Worm (Caenorhabditis elegans) whole organism, L4 larva: ENCODE measurements around the gene F39E9.14.

Experiments
- D1046.2 ChIP-seq: fragments of 200-800 bp; sonication (Bioruptor generic); IDR thresholded peaks from 2 replicates; pipeline ENCODE4 v1.3.6; 2022; ENCODE audit warnings: missing genetic modification characterization, missing compliant biosample characterization
- F49E8.2 ChIP-seq: sonication (generic microtip); optimal IDR thresholded peaks from 2 replicates; lab custom pipeline; 2016; ENCODE audit warnings: missing compliant biosample characterization, mild to moderate bottlenecking, missing genetic modification characterization, borderline replicate concordance
- T26A8.4 ChIP-seq: fragments of 200-800 bp; sonication (Bioruptor generic); IDR thresholded peaks from 2 replicates; pipeline ENCODE4 v1.3.6; 2022; ENCODE audit warnings: missing genetic modification characterization, missing compliant biosample characterization
- Y105C5A.15 ChIP-seq: fragments of 200-800 bp; sonication (Bioruptor generic); IDR thresholded peaks from 2 replicates; pipeline ENCODE4 v1.3.6; 2022; ENCODE audit warnings: missing genetic modification characterization, missing compliant biosample characterization
- Y5F2A.4 ChIP-seq: fragments of 200-800 bp; sonication (Bioruptor generic); optimal IDR thresholded peaks from 2 replicates; lab custom pipeline; 2018; ENCODE audit warnings: mild to moderate bottlenecking, missing genetic modification characterization, missing compliant biosample characterization
- aha-1 ChIP-seq: fragments of 150-350 bp; peaks from one replicate; lab custom pipeline; 2014; ENCODE audit warnings: missing biosample characterization, missing genetic modification characterization
- aly-2 ChIP-seq: sonication (generic microtip); optimal IDR thresholded peaks from 2 replicates; lab custom pipeline; 2018; ENCODE audit warnings: missing biosample characterization, missing genetic modification characterization
- ceh-20 ChIP-seq: fragments of 200-800 bp; sonication (Bioruptor generic); IDR thresholded peaks from 2 replicates; pipeline ENCODE4 v1.3.6; 2022; ENCODE audit warnings: missing genetic modification reagents, missing genetic modification characterization, missing compliant biosample characterization
- ceh-28 ChIP-seq: fragments of 150-350 bp; optimal IDR thresholded peaks from 2 replicates; lab custom pipeline; 2014; ENCODE audit warnings: missing biosample characterization, missing genetic modification reagents, missing genetic modification characterization
- ceh-62 ChIP-seq: sonication (generic microtip); optimal IDR thresholded peaks from 2 replicates; lab custom pipeline; 2017; ENCODE audit warnings: missing biosample characterization, missing genetic modification characterization
- ces-1 ChIP-seq: fragments of 150-350 bp; sonication (generic microtip); optimal IDR thresholded peaks from 4 replicates; lab custom pipeline; 2014; ENCODE audit warnings: missing biosample characterization, missing genetic modification reagents, missing genetic modification characterization
- daf-12 ChIP-seq: fragments of 150-350 bp; optimal IDR thresholded peaks from 2 replicates; lab custom pipeline; 2014; ENCODE audit warnings: missing biosample characterization, missing genetic modification reagents, missing genetic modification characterization
- daf-16 ChIP-seq, 3 experiments: sonication (generic microtip); optimal IDR thresholded peaks; 2 replicates each; lab custom pipeline; 2016 to 2017; ENCODE audit warnings: missing genetic modification characterization in 3 of 3, missing genetic modification reagents in 3 of 3, mild to moderate bottlenecking in 2 of 3, missing compliant biosample characterization in 2 of 3, missing biosample characterization in 1 of 3, moderate library complexity in 1 of 3
- daf-19 ChIP-seq: fragments of 200-800 bp; sonication (Bioruptor generic); conservative IDR thresholded peaks from 2 replicates; pipeline ENCODE4 v1.3.6; 2022; ENCODE audit warnings: missing genetic modification characterization, missing compliant biosample characterization
- dmd-6 ChIP-seq: fragments of 200-800 bp; sonication (Bioruptor generic); IDR thresholded peaks from 2 replicates; pipeline ENCODE4 v1.3.6; 2022; ENCODE audit warnings: missing genetic modification reagents, missing genetic modification characterization, missing compliant biosample characterization
- duxl-1 ChIP-seq: sonication (generic microtip); optimal IDR thresholded peaks from 2 replicates; lab custom pipeline; 2016; ENCODE audit warnings: mild to moderate bottlenecking, missing genetic modification characterization, moderate library complexity, missing compliant biosample characterization; ENCODE audit not compliant: poor library complexity
- dve-1 ChIP-seq: sonication (generic microtip); optimal IDR thresholded peaks from 2 replicates; lab custom pipeline; 2017; ENCODE audit warnings: antibody characterized with exemption, mild to moderate bottlenecking, missing genetic modification characterization, missing compliant biosample characterization; ENCODE audit not compliant: insufficient read depth
- egl-43 ChIP-seq: fragments of 200-800 bp; sonication (Bioruptor generic); IDR thresholded peaks from 2 replicates; pipeline ENCODE4 v1.3.6; 2022; ENCODE audit warnings: missing genetic modification reagents, missing genetic modification characterization, missing compliant biosample characterization
- fos-1 ChIP-seq: fragments of 150-350 bp; optimal IDR thresholded peaks from 2 replicates; lab custom pipeline; 2014; ENCODE audit warnings: missing biosample characterization, missing genetic modification characterization
- hlh-11 ChIP-seq: fragments of 200-800 bp; sonication (Bioruptor generic); optimal IDR thresholded peaks from 2 replicates; lab custom pipeline; 2018; ENCODE audit warnings: mild to moderate bottlenecking, missing genetic modification characterization, missing compliant biosample characterization
- hlh-30 ChIP-seq: sonication (generic microtip); optimal IDR thresholded peaks from 2 replicates; lab custom pipeline; 2017; ENCODE audit warnings: antibody characterized with exemption, mild to moderate bottlenecking, missing genetic modification characterization, missing compliant biosample characterization; ENCODE audit not compliant: insufficient read depth
- jun-1 ChIP-seq: fragments of 150-350 bp; optimal IDR thresholded peaks from 2 replicates; lab custom pipeline; 2014; ENCODE audit warnings: missing biosample characterization, missing genetic modification reagents, missing genetic modification characterization
- lin-1 ChIP-seq: fragments of 200-800 bp; sonication (Bioruptor generic); IDR thresholded peaks from 2 replicates; pipeline ENCODE4 v1.3.6; 2022; ENCODE audit warnings: missing genetic modification reagents, missing genetic modification characterization, missing compliant biosample characterization
- lin-29 ChIP-seq: fragments of 200-800 bp; sonication (Bioruptor generic); IDR thresholded peaks from 2 replicates; pipeline ENCODE4 v1.3.6; 2022; ENCODE audit warnings: missing genetic modification reagents, missing genetic modification characterization, missing compliant biosample characterization
- lin-38 ChIP-seq: fragments of 200-800 bp; sonication (Bioruptor generic); IDR thresholded peaks from 2 replicates; pipeline ENCODE4 v1.3.6; 2022; ENCODE audit warnings: missing genetic modification reagents, missing genetic modification characterization, missing compliant biosample characterization
- lin-39 ChIP-seq: fragments of 150-350 bp; optimal IDR thresholded peaks from 2 replicates; lab custom pipeline; 2014; ENCODE audit warnings: missing biosample characterization, missing genetic modification reagents, missing genetic modification characterization
- lsy-2 ChIP-seq, 2 experiments: fragments of 150-350 bp in 1 of 2; sonication (generic microtip) in 1 of 2; optimal IDR thresholded peaks; 2 replicates each; lab custom pipeline; 2014 to 2017; ENCODE audit warnings: missing biosample characterization in 2 of 2, missing genetic modification characterization in 2 of 2
- madf-9 ChIP-seq: fragments of 200-800 bp; sonication (Bioruptor generic); conservative IDR thresholded peaks from 2 replicates; pipeline ENCODE4 v1.3.6; 2022; ENCODE audit warnings: missing genetic modification reagents, missing genetic modification characterization, missing compliant biosample characterization
- mdt-29 ChIP-seq: fragments of 200-800 bp; sonication (Bioruptor generic); IDR thresholded peaks from 2 replicates; pipeline ENCODE4 v1.3.6; 2022; ENCODE audit warnings: missing genetic modification reagents, missing genetic modification characterization, missing compliant biosample characterization
- mes-2 ChIP-seq: sonication (generic microtip); optimal IDR thresholded peaks from 2 replicates; lab custom pipeline; 2016; ENCODE audit warnings: missing genotype, mild to moderate bottlenecking, missing genetic modification characterization, missing compliant biosample characterization; ENCODE audit not compliant: poor library complexity, severe bottlenecking
- mxl-3 ChIP-seq: fragments of 200-800 bp; sonication (Bioruptor generic); optimal IDR thresholded peaks from 2 replicates; lab custom pipeline; 2018; ENCODE audit warnings: mild to moderate bottlenecking, missing genetic modification characterization, missing compliant biosample characterization
- nhr-102 ChIP-seq: sonication (generic microtip); optimal IDR thresholded peaks from 2 replicates; lab custom pipeline; 2016; ENCODE audit warnings: mild to moderate bottlenecking, missing genetic modification characterization, moderate library complexity, missing compliant biosample characterization
- nhr-25 ChIP-seq: sonication (generic microtip); optimal IDR thresholded peaks from 2 replicates; lab custom pipeline; 2017; ENCODE audit warnings: missing genetic modification characterization, mild to moderate bottlenecking, missing compliant biosample characterization, antibody characterized with exemption, moderate library complexity, borderline replicate concordance; ENCODE audit not compliant: insufficient read depth
- nhr-28 ChIP-seq: fragments of 150-350 bp; optimal IDR thresholded peaks from 2 replicates; lab custom pipeline; 2014; ENCODE audit warnings: missing biosample characterization, missing genetic modification characterization
- nhr-42 ChIP-seq: fragments of 200-800 bp; sonication (Bioruptor generic); IDR thresholded peaks from 2 replicates; pipeline ENCODE4 v1.3.6; 2022; ENCODE audit warnings: missing genetic modification characterization, missing compliant biosample characterization
- nhr-48 ChIP-seq: sonication (generic microtip); optimal IDR thresholded peaks from 2 replicates; lab custom pipeline; 2016; ENCODE audit warnings: mild to moderate bottlenecking, missing genetic modification characterization, missing compliant biosample characterization
- nhr-77 ChIP-seq: fragments of 150-350 bp; optimal IDR thresholded peaks from 2 replicates; lab custom pipeline; 2014; ENCODE audit warnings: missing biosample characterization, missing genetic modification characterization
- php-3 ChIP-seq: fragments of 200-800 bp; sonication (Bioruptor generic); IDR thresholded peaks from 2 replicates; pipeline ENCODE4 v1.3.6; 2022; ENCODE audit warnings: missing genetic modification reagents, missing genetic modification characterization, missing compliant biosample characterization
- pqm-1 ChIP-seq: sonication (generic microtip); optimal IDR thresholded peaks from 2 replicates; lab custom pipeline; 2017; ENCODE audit warnings: missing biosample characterization, missing genetic modification characterization
- set-16 ChIP-seq: fragments of 200-800 bp; sonication (Bioruptor generic); IDR thresholded peaks from 2 replicates; pipeline ENCODE4 v1.3.6; 2022; ENCODE audit warnings: missing genetic modification reagents, missing genetic modification characterization, missing compliant biosample characterization
- spr-1 ChIP-seq: sonication (generic microtip); optimal IDR thresholded peaks from 2 replicates; lab custom pipeline; 2016; ENCODE audit warnings: mild to moderate bottlenecking, missing genetic modification characterization, missing compliant biosample characterization
- tra-1 ChIP-seq: fragments of 200-800 bp; sonication (Bioruptor generic); IDR thresholded peaks from 2 replicates; pipeline ENCODE4 v1.3.6; 2022; ENCODE audit warnings: missing genetic modification reagents, missing genetic modification characterization, missing compliant biosample characterization
- unc-130 ChIP-seq: sonication (generic microtip); optimal IDR thresholded peaks from 2 replicates; lab custom pipeline; 2016; ENCODE audit warnings: missing genetic modification reagents, missing genetic modification characterization, missing compliant biosample characterization
- unc-62 ChIP-seq, 3 experiments: fragments of 150-350 bp in 1 of 3; sonication (generic microtip); optimal IDR thresholded peaks in 2 of 3; peaks in 1 of 3; 1 replicate in 1 of 3; 2 replicates in 2 of 3; lab custom pipeline; 2014 to 2017; ENCODE audit warnings: missing biosample characterization in 3 of 3, missing genetic modification characterization in 3 of 3, missing genetic modification reagents in 3 of 3, missing genotype in 1 of 3
- zfp-3 ChIP-seq: fragments of 200-800 bp; sonication (Bioruptor generic); conservative IDR thresholded peaks from 2 replicates; pipeline ENCODE4 v1.3.6; 2022; ENCODE audit warnings: missing genetic modification reagents, missing genetic modification characterization, missing compliant biosample characterization
- ztf-11 ChIP-seq: fragments of 150-350 bp; optimal IDR thresholded peaks from 2 replicates; lab custom pipeline; 2014; ENCODE audit warnings: missing biosample characterization, missing genetic modification characterization
- ztf-7 ChIP-seq: fragments of 150-350 bp; optimal IDR thresholded peaks from 2 replicates; lab custom pipeline; 2014; ENCODE audit warnings: missing biosample characterization, missing genetic modification characterization

F39E9.14 gene

ce11 chrII:3247556-3247955, 42.9 kb downstream of the F39E9.14 start:
- TF ChIP-seq set-16 (GFP tag; lab: Robert Waterston, UW) (peak; percentile 58; the same call in 1 of the 2 replicates), ceh-20 (GFP tag; lab: Robert Waterston, UW) (no peak)
- TF ChIP-seq, all 104 proteins: peak for 1

- TF ChIP-seq lin-38, result 0 out of 2 replicates have a peak, but pooled peaks have one; percentile 12
- peak; percentile 62 for TF ChIP-seq mxl-3 (GFP tag; lab: Kevin White, UChicago)
- TF ChIP-seq dmd-6 (GFP tag; lab: Robert Waterston, UW), result peak; percentile 92
- TF ChIP-seq mes-2 (tag; lab: Kevin White, UChicago), result peak; percentile 14
- no peak for TF ChIP-seq Y105C5A.15 (GFP tag; lab: Robert Waterston, UW)
- TF ChIP-seq lsy-2 (tag; optimal IDR thresholded peaks at IDR 0.05; lab: Kevin White, UChicago), result no peak
- no peak for TF ChIP-seq aly-2 (tag; lab: Kevin White, UChicago)
- TF ChIP-seq tra-1 (GFP tag; lab: Robert Waterston, UW), result peak; percentile 66; the same call in 1 of the 2 replicates
- TF ChIP-seq pqm-1 (tag; lab: Kevin White, UChicago), result peak; percentile 84
- TF ChIP-seq daf-16 (GFP tag; optimal IDR thresholded peaks at IDR 0.05; lab: Kevin White, UChicago), result no peak
- peak; percentile 77 for TF ChIP-seq daf-16 (tag; optimal IDR thresholded peaks at IDR 0.05; lab: Kevin White, UChicago)
- TF ChIP-seq egl-43 (GFP tag; lab: Robert Waterston, UW), result no peak
- TF ChIP-seq Y5F2A.4 (GFP tag; lab: Kevin White, UChicago), result no peak
- peak; percentile 96 for TF ChIP-seq php-3 (GFP tag; lab: Robert Waterston, UW)
- no peak for TF ChIP-seq nhr-25 (tag; lab: Kevin White, UChicago)
- no peak for TF ChIP-seq duxl-1 (tag; lab: Kevin White, UChicago)
- TF ChIP-seq aha-1 (tag; lab: Kevin White, UChicago), result peak; percentile 62
- no peak for TF ChIP-seq mdt-29 (GFP tag; lab: Robert Waterston, UW)
- no peak for TF ChIP-seq ceh-62 (tag; lab: Kevin White, UChicago)
- peak; percentile 95 for TF ChIP-seq nhr-28 (tag; lab: Kevin White, UChicago)
- no peak for TF ChIP-seq lin-29 (GFP tag; lab: Robert Waterston, UW)
- TF ChIP-seq daf-19 (GFP tag; lab: Robert Waterston, UW), result no peak
- TF ChIP-seq nhr-102 (tag; lab: Kevin White, UChicago), result peak; percentile 41
- TF ChIP-seq spr-1 (tag; lab: Kevin White, UChicago), result no peak
- TF ChIP-seq D1046.2 (GFP tag; lab: Robert Waterston, UW), result no peak
- no peak for TF ChIP-seq ztf-7 (tag; lab: Kevin White, UChicago)
- no peak for TF ChIP-seq fos-1
- TF ChIP-seq nhr-42 (GFP tag; lab: Robert Waterston, UW), result no peak
- peak; percentile 37 for TF ChIP-seq nhr-48 (tag; lab: Kevin White, UChicago)
- no peak for TF ChIP-seq ces-1
- TF ChIP-seq ztf-11 (tag; lab: Kevin White, UChicago), result no peak
- peak; percentile 87 for TF ChIP-seq dve-1 (tag; lab: Kevin White, UChicago)
- no peak for TF ChIP-seq unc-130
- peak; percentile 12 for TF ChIP-seq jun-1 (tag; lab: Kevin White, UChicago)
- TF ChIP-seq madf-9, result no peak
- TF ChIP-seq hlh-30, result peak; percentile 2
- TF ChIP-seq F49E8.2 (tag; lab: Kevin White, UChicago), result no peak
- peak; percentile 84 for TF ChIP-seq hlh-11 (tag; lab: Kevin White, UChicago)
- TF ChIP-seq T26A8.4 (GFP tag; lab: Robert Waterston, UW), result no peak
- no peak for TF ChIP-seq zfp-3 (GFP tag; lab: Robert Waterston, UW)
- no peak for TF ChIP-seq ceh-28
- no peak for TF ChIP-seq lin-39 (tag; lab: Kevin White, UChicago)
- peak; percentile 77; the same call in 1 of the 2 replicates for TF ChIP-seq lin-1 (GFP tag; lab: Robert Waterston, UW)
- peak; percentile 65 for TF ChIP-seq nhr-77 (tag; lab: Kevin White, UChicago)
- TF ChIP-seq unc-62 (GFP tag; optimal IDR thresholded peaks at IDR 0.05 in 1 of 2; lab: Kevin White, UChicago), result peak in 1 of 2 experiments; percentile 80
- no peak for TF ChIP-seq unc-62 (tag; optimal IDR thresholded peaks at IDR 0.05; lab: Kevin White, UChicago)
- TF ChIP-seq daf-12, result no peak
Observed at ce11 chrII:3245836-3246235, 44.6 kb downstream of the F39E9.14 start, which contains the start of gene C17F4.7. Gene C17F4.7 (minus strand): TSS chrII:3246015.
